Fruit fly (Drosophila melanogaster): ENCODE data around the gene Hsp23.

Gene Hsp23

DNA sequence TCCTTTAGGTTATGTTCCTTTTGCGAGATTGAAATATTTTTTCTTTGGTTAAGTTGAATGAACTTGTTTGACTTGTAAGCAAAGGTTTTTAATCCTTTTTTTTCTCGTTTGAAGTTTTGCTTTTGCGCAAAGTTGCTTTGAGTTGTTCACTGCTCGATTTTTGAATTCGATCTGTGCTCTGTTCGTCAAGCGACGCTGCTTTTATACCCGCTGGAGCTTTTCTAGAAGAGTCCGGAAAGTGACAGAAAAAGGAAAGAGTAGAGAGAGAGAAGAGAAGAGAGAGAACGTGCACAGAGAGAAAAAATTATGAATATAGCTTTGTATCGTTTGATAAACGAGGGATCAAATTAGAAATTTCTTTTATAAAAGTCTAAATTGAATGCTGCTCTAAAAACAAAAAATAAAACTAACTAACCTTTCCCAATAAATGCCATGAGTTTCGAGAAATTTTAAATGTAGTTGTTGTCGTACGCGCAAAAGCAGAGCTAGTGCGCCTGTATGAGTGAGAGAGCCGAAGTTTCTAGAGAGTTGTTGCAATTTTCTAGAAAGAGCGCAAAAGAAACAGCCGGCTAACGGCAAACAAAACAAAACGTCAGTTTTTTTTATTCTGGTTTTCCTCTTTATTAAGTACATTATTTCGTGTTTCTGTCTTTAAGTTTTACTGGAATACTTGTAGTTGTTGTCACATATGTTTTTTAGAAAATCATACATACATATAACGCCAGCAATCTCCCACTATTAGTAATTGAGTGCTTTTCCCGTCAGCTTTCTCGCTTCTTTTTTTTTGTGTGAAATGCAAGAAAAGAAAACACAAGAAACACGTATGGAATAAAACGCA is 4.3 kb upstream of the Hsp23 start, which contains the start of gene Hsp26 (continued):
- TF ChIP-seq net (GFP tag; optimal IDR thresholded peaks at IDR 0.05): peak; percentile 96
- peak; percentile 55 for TF ChIP-seq dac (GFP tag; optimal IDR thresholded peaks at IDR 0.05)
- TF ChIP-seq CG6276 (GFP tag; optimal IDR thresholded peaks at IDR 0.05): peak; percentile 83
- peak; percentile 95 for TF ChIP-seq CG10631 (GFP tag; optimal IDR thresholded peaks at IDR 0.05)
- peak; percentile 78 for TF ChIP-seq CG8319 (GFP tag; optimal IDR thresholded peaks at IDR 0.05)
- TF ChIP-seq CG7368 (GFP tag; optimal IDR thresholded peaks at IDR 0.05): peak; percentile 84
- peak; percentile 31 for TF ChIP-seq fkh (GFP tag; optimal IDR thresholded peaks at IDR 0.05)
- TF ChIP-seq CG16779 (tag; optimal IDR thresholded peaks at IDR 0.05): peak; percentile 87
- TF ChIP-seq Eip93F (GFP tag; optimal IDR thresholded peaks at IDR 0.05): peak; percentile 70
- TF ChIP-seq ss (GFP tag; optimal IDR thresholded peaks at IDR 0.05): peak; percentile 60 to 83
- TF ChIP-seq fd85E (GFP tag; optimal IDR thresholded peaks at IDR 0.05): peak; percentile 88
- TF ChIP-seq CG15336 (GFP tag; IDR thresholded peaks at IDR 0.05): peak; percentile 98
- TF ChIP-seq CG1621 (tag; optimal IDR thresholded peaks at IDR 0.05): peak; percentile 72
- peak; percentile 97 for TF ChIP-seq svp (GFP tag)
- TF ChIP-seq Smox (GFP tag; optimal IDR thresholded peaks at IDR 0.05): peak; percentile 94
- peak; percentile 82 for TF ChIP-seq dsx (GFP tag; optimal IDR thresholded peaks at IDR 0.05; ENCODE audit: poor library complexity, severe bottlenecking)
- TF ChIP-seq CG11762 (GFP tag; optimal IDR thresholded peaks at IDR 0.05; ENCODE audit: insufficient read depth): peak; percentile 83
- peak; percentile 71 for TF ChIP-seq fd59A (GFP tag; optimal IDR thresholded peaks at IDR 0.05)
- peak; percentile 95 for TF ChIP-seq acj6 (GFP tag; optimal IDR thresholded peaks at IDR 0.05)
- TF ChIP-seq topi (GFP tag; optimal IDR thresholded peaks at IDR 0.05): peak; percentile 94
- TF ChIP-seq CG11902 (GFP tag; optimal IDR thresholded peaks at IDR 0.05): peak; percentile 68
- TF ChIP-seq CG6163 (GFP tag; IDR thresholded peaks at IDR 0.05): peak; percentile 96
- peak; percentile 95 for TF ChIP-seq eg (GFP tag; IDR thresholded peaks at IDR 0.05)
- TF ChIP-seq CG3032 (tag; optimal IDR thresholded peaks at IDR 0.05): peak; percentile 75
- TF ChIP-seq CG8632 (GFP tag; optimal IDR thresholded peaks at IDR 0.05): peak; percentile 95
- peak; percentile 94 for TF ChIP-seq CG3919 (GFP tag; optimal IDR thresholded peaks at IDR 0.05)
- TF ChIP-seq CG6808 (GFP tag; optimal IDR thresholded peaks at IDR 0.05): peak; percentile 89
- TF ChIP-seq Met (GFP tag; optimal IDR thresholded peaks at IDR 0.05): peak; percentile 94
- peak; percentile 90 for TF ChIP-seq CG31627 (GFP tag; optimal IDR thresholded peaks at IDR 0.05)
- TF ChIP-seq Sox15 (GFP tag; optimal IDR thresholded peaks at IDR 0.05): peak; percentile 79
- TF ChIP-seq vri (GFP tag; optimal IDR thresholded peaks at IDR 0.05): peak; percentile 94
- peak; percentile 94 for TF ChIP-seq CG8119 (GFP tag; IDR thresholded peaks at IDR 0.05)
- peak; percentile 95 for TF ChIP-seq pdm3 (GFP tag; optimal IDR thresholded peaks at IDR 0.05)
- peak; percentile 98 for TF ChIP-seq Eip78C (GFP tag)
- TF ChIP-seq Hr38 (GFP tag; optimal IDR thresholded peaks at IDR 0.05): no peak
- peak; percentile 79 for TF ChIP-seq CG4318 (GFP tag; optimal IDR thresholded peaks at IDR 0.05)
- TF ChIP-seq Blimp-1 (GFP tag; optimal IDR thresholded peaks at IDR 0.05): peak; percentile 51
- peak; percentile 93 for TF ChIP-seq CG32006 (GFP tag; optimal IDR thresholded peaks at IDR 0.05)

DNA sequence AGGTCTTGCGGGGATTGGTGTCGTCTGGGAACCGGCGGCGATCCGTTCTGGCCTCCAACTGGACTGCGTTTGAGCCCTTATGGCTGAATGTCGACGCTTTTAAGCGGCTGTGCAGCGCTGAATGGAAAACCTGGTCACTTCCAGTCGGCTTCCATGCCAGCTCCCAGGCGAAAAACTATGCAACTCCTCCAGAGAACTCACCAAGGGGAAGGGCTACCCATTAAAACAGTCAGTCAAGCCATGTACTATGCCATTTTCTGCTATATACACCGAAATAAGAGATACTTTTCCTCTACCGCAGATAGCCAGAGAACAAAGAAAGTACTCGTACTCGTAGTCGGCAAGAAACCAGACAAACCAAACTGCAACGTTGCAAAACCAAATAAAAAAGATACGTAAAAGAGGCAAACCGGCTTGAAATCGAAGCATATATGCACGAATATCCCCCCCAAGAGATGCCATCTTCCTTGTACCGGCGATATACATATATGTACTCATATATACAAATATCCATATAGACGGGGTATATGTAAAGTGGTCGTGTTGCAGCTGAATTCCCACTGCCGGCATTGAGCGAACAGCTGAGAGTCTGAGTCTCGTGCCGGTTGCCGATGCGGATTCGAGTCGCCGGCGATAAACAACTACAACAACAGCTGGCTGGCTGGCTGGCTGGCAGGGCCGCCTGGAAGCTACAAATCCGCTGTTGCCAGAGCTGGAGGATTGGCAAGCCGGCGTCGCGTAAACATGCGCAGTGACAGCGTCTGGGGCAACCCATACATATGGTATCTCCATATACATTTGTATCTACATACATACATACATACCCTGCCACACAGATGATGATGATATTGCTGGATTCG is 2.0 kb upstream of the Hsp23 start, which contains the start of gene Hsp67Ba:
TSS of gene Hsp67Ba (minus strand) at position 51 of the 860 bp plus-strand sequence.
- TF ChIP-seq Eip93F (GFP tag; optimal IDR thresholded peaks at IDR 0.05) (peak; percentile 41), CG4318 (GFP tag; optimal IDR thresholded peaks at IDR 0.05) (no peak), CG11294 (GFP tag; IDR thresholded peaks at IDR 0.05) (no peak), fd85E (GFP tag; optimal IDR thresholded peaks at IDR 0.05) (no peak), OdsH (GFP tag; optimal IDR thresholded peaks at IDR 0.05) (no peak), CG6276 (GFP tag; optimal IDR thresholded peaks at IDR 0.05) (no peak), svp (GFP tag) (peak; percentile 34), CG1621 (tag; optimal IDR thresholded peaks at IDR 0.05) (no peak), CG6808 (GFP tag; optimal IDR thresholded peaks at IDR 0.05) (peak; percentile 51), CG16779 (tag; optimal IDR thresholded peaks at IDR 0.05) (no peak), esn (GFP tag; optimal IDR thresholded peaks at IDR 0.05) (no peak), eg (GFP tag; IDR thresholded peaks at IDR 0.05) (0 out of 3 replicates have a peak, but pooled peaks have one; percentile 25), acj6 (GFP tag; optimal IDR thresholded peaks at IDR 0.05) (no peak), CG3032 (tag; optimal IDR thresholded peaks at IDR 0.05) (no peak), ss (GFP tag; optimal IDR thresholded peaks at IDR 0.05) (peak; percentile 5 to 47), CG3919 (GFP tag; optimal IDR thresholded peaks at IDR 0.05) (no peak), Sox102F (GFP tag; optimal IDR thresholded peaks at IDR 0.05) (no peak), lz (GFP tag; optimal IDR thresholded peaks at IDR 0.05) (no peak), vri (GFP tag; optimal IDR thresholded peaks at IDR 0.05) (no peak), Hr4 (GFP tag; optimal IDR thresholded peaks at IDR 0.05) (no peak), CG6163 (GFP tag; IDR thresholded peaks at IDR 0.05) (no peak; the same call in 2 of the 3 replicates), CG8632 (GFP tag; optimal IDR thresholded peaks at IDR 0.05) (no peak), CG8119 (GFP tag; IDR thresholded peaks at IDR 0.05) (0 out of 3 replicates have a peak, but pooled peaks have one; percentile 18), cyc (GFP tag; optimal IDR thresholded peaks at IDR 0.05) (no peak)
